Worm (Caenorhabditis elegans): ENCODE data around the gene Y39B6A.29.

ce11 chrV:19036061-19036460 lies 11.5 kb upstream of the Y39B6A.29 start:
- TF ChIP-seq fkh-10 (GFP tag; optimal IDR thresholded peaks at IDR 0.05) (no peak), unc-62 (GFP tag; optimal IDR thresholded peaks at IDR 0.05 in 1 of 2) (no peak), unc-62 (tag; optimal IDR thresholded peaks at IDR 0.05) (no peak)
